Fruit fly (Drosophila melanogaster): ENCODE data around the gene SmD1.

- TF ChIP-seq CG16779 (tag; optimal IDR thresholded peaks at IDR 0.05), result no peak
- no peak for TF ChIP-seq lz (GFP tag; optimal IDR thresholded peaks at IDR 0.05)
- no peak for TF ChIP-seq CG11294 (GFP tag; IDR thresholded peaks at IDR 0.05)
- TF ChIP-seq CG4318 (GFP tag; optimal IDR thresholded peaks at IDR 0.05), result no peak
- TF ChIP-seq CG11902 (GFP tag; optimal IDR thresholded peaks at IDR 0.05), result no peak
Measured at dm6 chr3L:12696503-12696902, 37.9 kb downstream of the SmD1 start.

Data from whole organism, prepupa.